Worm (Caenorhabditis elegans) whole organism, young adult: ENCODE results near the gene srt-52.

ENCODE experiments used
- hmg-1.2 ChIP-seq: fragments of 200-800 bp; sonication (Bioruptor generic); IDR thresholded peaks from 2 replicates; pipeline ENCODE4 v1.3.6; 2022; ENCODE audit warnings: missing genetic modification reagents, missing genetic modification characterization, missing compliant biosample characterization
- hsf-1 ChIP-seq: fragments of 200-800 bp; sonication (Bioruptor generic); IDR thresholded peaks from 2 replicates; pipeline ENCODE4 v1.3.6; 2022; ENCODE audit warnings: missing genetic modification reagents, missing genetic modification characterization, missing compliant biosample characterization
- lir-1 ChIP-seq: fragments of 200-800 bp; sonication (Bioruptor generic); conservative IDR thresholded peaks from 2 replicates; pipeline ENCODE4 v1.3.6; 2022; ENCODE audit warnings: missing genetic modification reagents, missing genetic modification characterization, missing compliant biosample characterization
- madf-6 ChIP-seq: fragments of 200-800 bp; sonication (Bioruptor generic); IDR thresholded peaks from 2 replicates; pipeline ENCODE4 v1.3.6; 2022; ENCODE audit warnings: missing genetic modification reagents, missing genetic modification characterization, missing compliant biosample characterization
- mes-4 ChIP-seq: sonication (generic microtip); optimal IDR thresholded peaks from 2 replicates; lab custom pipeline; 2016; ENCODE audit warnings: missing genotype, missing genetic modification characterization, missing compliant biosample characterization
- nhr-90 ChIP-seq: sonication (generic microtip); optimal IDR thresholded peaks from 2 replicates; lab custom pipeline; 2016; ENCODE audit warnings: missing genotype, mild to moderate bottlenecking, missing genetic modification characterization, missing compliant biosample characterization
- pha-4 ChIP-seq: fragments of 150-350 bp; sonication (generic microtip); optimal IDR thresholded peaks from 2 replicates; lab custom pipeline; 2014; ENCODE audit warnings: missing biosample characterization, missing genetic modification reagents, missing genetic modification characterization
- snpc-1.1 ChIP-seq: sonication (generic microtip); optimal IDR thresholded peaks from 2 replicates; lab custom pipeline; 2017; ENCODE audit warnings: missing genetic modification characterization, mild to moderate bottlenecking, missing compliant biosample characterization, antibody characterized with exemption, moderate library complexity, missing genotype, missing genetic modification reagents; ENCODE audit not compliant: insufficient read depth
- unc-130 ChIP-seq: sonication (generic microtip); optimal IDR thresholded peaks from 2 replicates; lab custom pipeline; 2016; ENCODE audit warnings: missing genetic modification reagents, missing genetic modification characterization, missing compliant biosample characterization

DNA sequence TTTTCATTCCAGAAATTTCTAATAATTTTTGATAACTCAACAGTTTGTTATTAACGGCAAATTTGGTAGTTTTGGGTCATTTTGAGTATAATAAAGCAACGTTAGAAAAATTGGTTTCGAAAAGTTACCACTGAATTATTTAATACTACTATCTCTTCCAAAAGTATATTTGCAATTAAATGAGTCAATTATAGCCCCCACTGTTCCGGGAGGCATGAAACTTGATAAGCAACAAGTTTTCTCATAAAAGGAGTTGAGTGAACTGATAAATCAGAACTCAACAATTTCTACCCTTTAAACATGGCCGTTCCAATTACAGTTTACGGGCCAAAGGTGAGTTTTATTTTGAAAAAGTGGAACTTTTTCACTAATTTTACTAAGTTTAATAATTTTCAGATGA is 7.2 kb downstream of the srt-52 start, which contains the start of gene B0348.1:
- no peak for TF ChIP-seq lir-1 (GFP tag; lab: Robert Waterston, UW)
- no peak for TF ChIP-seq mes-4 (tag; lab: Kevin White, UChicago)
- no peak for TF ChIP-seq hmg-1.2
- TF ChIP-seq nhr-90 (tag; lab: Kevin White, UChicago), result no peak
- no peak for TF ChIP-seq snpc-1.1 (tag; lab: Kevin White, UChicago)
- TF ChIP-seq hsf-1 (GFP tag; lab: Robert Waterston, UW), result no peak
- TF ChIP-seq madf-6, result no peak
- no peak for TF ChIP-seq pha-4 (tag; lab: Kevin White, UChicago)
- TF ChIP-seq unc-130 (GFP tag; lab: Kevin White, UChicago), result no peak
